Fruit fly (Drosophila melanogaster) whole organism, embryonic: ENCODE measurements around the gene Yp1.

Experiments
- Adf1 ChIP-seq: fragments of 200-800 bp; sonication (Bioruptor generic); IDR thresholded peaks from 2 replicates; pipeline ENCODE4 v1.3.6; 2022; ENCODE audit warnings: missing biosample characterization, missing genetic modification characterization
- B-H2 ChIP-seq: fragments of 200-800 bp; sonication (Bioruptor generic); optimal IDR thresholded peaks from 2 replicates; lab custom pipeline; 2018; ENCODE audit warnings: missing biosample characterization, mild to moderate bottlenecking, missing genetic modification characterization
- CG10147 ChIP-seq: fragments of 200-800 bp; sonication (Bioruptor generic); optimal IDR thresholded peaks from 2 replicates; lab custom pipeline; 2019; ENCODE audit warnings: missing biosample characterization, mild to moderate bottlenecking, missing genetic modification characterization, moderate library complexity
- CG14710 ChIP-seq: fragments of 200-800 bp; sonication (Bioruptor generic); optimal IDR thresholded peaks from 3 replicates; lab custom pipeline; 2019; ENCODE audit warnings: missing biosample characterization, mild to moderate bottlenecking, missing genetic modification characterization, moderate library complexity
- CG15514 ChIP-seq: fragments of 200-800 bp; sonication (Bioruptor generic); optimal IDR thresholded peaks from 3 replicates; lab custom pipeline; 2017; ENCODE audit warnings: missing biosample characterization, missing genetic modification characterization, mild to moderate bottlenecking, moderate library complexity, missing genetic modification reagents
- CG16815 ChIP-seq: fragments of 200-800 bp; sonication (Bioruptor generic); optimal IDR thresholded peaks from 3 replicates; lab custom pipeline; 2017; ENCODE audit warnings: missing biosample characterization, mild to moderate bottlenecking, missing genetic modification characterization
- CG17186 ChIP-seq: fragments of 200-800 bp; sonication (Bioruptor generic); optimal IDR thresholded peaks from 3 replicates; lab custom pipeline; 2017; ENCODE audit warnings: missing biosample characterization, missing genetic modification reagents, missing genetic modification characterization
- CG17912 ChIP-seq: fragments of 200-800 bp; sonication (Bioruptor generic); optimal IDR thresholded peaks from 2 replicates; lab custom pipeline; 2018; ENCODE audit warnings: missing biosample characterization, mild to moderate bottlenecking, missing genetic modification characterization
- CG18599 ChIP-seq: fragments of 200-800 bp; sonication (Bioruptor generic); optimal IDR thresholded peaks from 3 replicates; lab custom pipeline; 2017; ENCODE audit warnings: missing biosample characterization, missing genetic modification characterization, mild to moderate bottlenecking, moderate library complexity, missing genetic modification reagents
- CG2678 ChIP-seq: fragments of 200-800 bp; sonication (Bioruptor generic); optimal IDR thresholded peaks from 3 replicates; lab custom pipeline; 2019; ENCODE audit warnings: missing biosample characterization, mild to moderate bottlenecking, missing genetic modification characterization, moderate library complexity
- CG34422 ChIP-seq: fragments of 200-800 bp; sonication (Bioruptor generic); IDR thresholded peaks from 3 replicates; pipeline ENCODE4 v1.3.6; 2022; ENCODE audit warnings: missing biosample characterization, missing genetic modification characterization
- CG4404 ChIP-seq: fragments of 200-800 bp; sonication (Bioruptor generic); IDR thresholded peaks from 2 replicates; pipeline ENCODE4 v1.3.6; 2022; ENCODE audit warnings: missing biosample characterization, missing genetic modification characterization
- CG6272 ChIP-seq: fragments of 200-800 bp; sonication (Bioruptor generic); IDR thresholded peaks from 2 replicates; pipeline ENCODE4 v1.3.6; 2022; ENCODE audit warnings: missing biosample characterization, missing genetic modification characterization
- CG6654 ChIP-seq: fragments of 200-800 bp; sonication (Bioruptor generic); optimal IDR thresholded peaks from 2 replicates; lab custom pipeline; 2017; ENCODE audit warnings: missing biosample characterization, mild to moderate bottlenecking, missing genetic modification characterization
- CG7271 ChIP-seq: fragments of 200-800 bp; sonication (Bioruptor generic); optimal IDR thresholded peaks from 2 replicates; lab custom pipeline; 2018; ENCODE audit warnings: missing biosample characterization, mild to moderate bottlenecking, missing genetic modification characterization, moderate library complexity
- CG9215 ChIP-seq: fragments of 200-800 bp; sonication (Bioruptor generic); IDR thresholded peaks from 2 replicates; pipeline ENCODE4 v1.3.6; 2022; ENCODE audit warnings: missing biosample characterization, missing genetic modification characterization
- CG9932 ChIP-seq: fragments of 200-800 bp; sonication (Bioruptor generic); IDR thresholded peaks from 2 replicates; pipeline ENCODE4 v1.3.6; 2022; ENCODE audit warnings: missing biosample characterization, missing genetic modification characterization
- CrebB ChIP-seq: fragments of 200-800 bp; sonication (Bioruptor generic); optimal IDR thresholded peaks from 3 replicates; lab custom pipeline; 2018; ENCODE audit warnings: missing biosample characterization, mild to moderate bottlenecking, missing genetic modification characterization
- Dref ChIP-seq: fragments of 200-800 bp; sonication (Bioruptor generic); IDR thresholded peaks from 2 replicates; pipeline ENCODE4 v1.3.6; 2022; ENCODE audit warnings: missing biosample characterization, missing genetic modification characterization
- Drgx ChIP-seq: fragments of 200-800 bp; sonication (Bioruptor generic); IDR thresholded peaks from 2 replicates; pipeline ENCODE4 v1.3.6; 2022; ENCODE audit warnings: missing biosample characterization, missing genetic modification characterization
- HLH3B ChIP-seq: fragments of 200-800 bp; sonication (Bioruptor generic); IDR thresholded peaks from 2 replicates; pipeline ENCODE4 v1.3.6; 2022; ENCODE audit warnings: missing biosample characterization, missing genetic modification characterization
- Mad ChIP-seq: fragments of 200-800 bp; sonication (Bioruptor generic); optimal IDR thresholded peaks from 2 replicates; lab custom pipeline; 2016; ENCODE audit warnings: missing biosample characterization, missing genetic modification characterization
- Mrtf ChIP-seq: fragments of 200-800 bp; sonication (Bioruptor generic); IDR thresholded peaks from 3 replicates; pipeline ENCODE4 v1.3.6; 2022; ENCODE audit warnings: missing biosample characterization, missing genetic modification characterization
- NK7.1 ChIP-seq: fragments of 200-800 bp; sonication (Bioruptor generic); optimal IDR thresholded peaks from 3 replicates; lab custom pipeline; 2016; ENCODE audit warnings: missing biosample characterization, missing genetic modification characterization
- Nf-YC ChIP-seq: fragments of 200-800 bp; optimal IDR thresholded peaks from 3 replicates; lab custom pipeline; 2019; ENCODE audit warnings: missing biosample characterization, mild to moderate bottlenecking, missing genetic modification characterization, moderate library complexity
- Sox100B ChIP-seq: fragments of 200-800 bp; sonication (Bioruptor generic); optimal IDR thresholded peaks from 3 replicates; lab custom pipeline; 2018; ENCODE audit warnings: missing biosample characterization, mild to moderate bottlenecking, missing genetic modification characterization
- Stat92E ChIP-seq, 3 experiments: fragments of >200 bp in 2 of 3; fragments of 200-800 bp in 1 of 3; sonication (Bioruptor generic) in 1 of 3; optimal IDR thresholded peaks; 2 replicates each; lab custom pipeline; 2017 to 2019; ENCODE audit warnings: missing biosample characterization in 3 of 3, missing genetic modification characterization in 3 of 3, mild to moderate bottlenecking in 1 of 3, moderate library complexity in 1 of 3
- Usf ChIP-seq: fragments of 200-800 bp; sonication (Bioruptor generic); optimal IDR thresholded peaks from 2 replicates; lab custom pipeline; 2017; ENCODE audit warnings: missing genotype, missing biosample characterization, missing genetic modification characterization
- Xrp1 ChIP-seq: fragments of 200-800 bp; sonication (Bioruptor generic); IDR thresholded peaks from 2 replicates; pipeline ENCODE4 v1.3.6; 2022; ENCODE audit warnings: missing biosample characterization, missing genetic modification characterization
- br ChIP-seq: fragments of >200 bp; optimal IDR thresholded peaks from 2 replicates; lab custom pipeline; 2017
- caup ChIP-seq: fragments of 200-800 bp; sonication (Bioruptor generic); optimal IDR thresholded peaks from 3 replicates; lab custom pipeline; 2017; ENCODE audit warnings: missing biosample characterization, mild to moderate bottlenecking, missing genetic modification characterization, moderate library complexity; ENCODE audit not compliant: severe bottlenecking
- chn ChIP-seq: fragments of 200-800 bp; sonication (Bioruptor generic); optimal IDR thresholded peaks from 2 replicates; lab custom pipeline; 2016; ENCODE audit warnings: missing biosample characterization, missing genetic modification characterization
- danr ChIP-seq: fragments of 200-800 bp; sonication (Bioruptor generic); IDR thresholded peaks from 2 replicates; pipeline ENCODE4 v1.3.6; 2022; ENCODE audit warnings: missing biosample characterization, missing genetic modification characterization
- fd3F ChIP-seq: fragments of 200-800 bp; sonication (Bioruptor generic); optimal IDR thresholded peaks from 2 replicates; lab custom pipeline; 2018; ENCODE audit warnings: missing biosample characterization, mild to moderate bottlenecking, missing genetic modification characterization, moderate library complexity
- fd64A ChIP-seq: fragments of 200-800 bp; sonication (Bioruptor generic); optimal IDR thresholded peaks from 3 replicates; lab custom pipeline; 2018; ENCODE audit warnings: missing biosample characterization, mild to moderate bottlenecking, missing genetic modification characterization
- hbn ChIP-seq: fragments of 200-800 bp; sonication (Bioruptor generic); IDR thresholded peaks from 2 replicates; pipeline ENCODE4 v1.3.6; 2022; ENCODE audit warnings: missing biosample characterization, missing genetic modification characterization; ENCODE audit not compliant: partially characterized antibody
- insv ChIP-seq, 2 experiments: fragments of 200-800 bp; sonication (Bioruptor generic); optimal IDR thresholded peaks; 3 replicates each; lab custom pipeline; 2016 to 2018; ENCODE audit warnings: missing biosample characterization in 2 of 2, missing genetic modification characterization in 2 of 2
- ken ChIP-seq: fragments of 200-800 bp; sonication (Bioruptor generic); IDR thresholded peaks from 3 replicates; pipeline ENCODE4 v1.3.6; 2022; ENCODE audit warnings: missing biosample characterization, missing genetic modification characterization
- lmd ChIP-seq: fragments of 200-800 bp; sonication (Bioruptor generic); IDR thresholded peaks from 2 replicates; pipeline ENCODE4 v1.3.6; 2022; ENCODE audit warnings: missing biosample characterization, missing genetic modification characterization
- nerfin-1 ChIP-seq: fragments of 200-800 bp; sonication (Bioruptor generic); optimal IDR thresholded peaks from 3 replicates; lab custom pipeline; 2019; ENCODE audit warnings: missing biosample characterization, mild to moderate bottlenecking, missing genetic modification characterization, moderate library complexity
- oc ChIP-seq: fragments of 200-800 bp; sonication (Bioruptor generic); optimal IDR thresholded peaks from 2 replicates; lab custom pipeline; 2018; ENCODE audit warnings: missing biosample characterization, mild to moderate bottlenecking, missing genetic modification characterization, moderate library complexity
- pb ChIP-seq: fragments of 200-800 bp; sonication (Bioruptor generic); optimal IDR thresholded peaks from 3 replicates; lab custom pipeline; 2016; ENCODE audit warnings: missing biosample characterization, missing genetic modification characterization
- salm ChIP-seq: fragments of 200-800 bp; sonication (Bioruptor generic); optimal IDR thresholded peaks from 2 replicates; lab custom pipeline; 2018; ENCODE audit warnings: missing biosample characterization, mild to moderate bottlenecking, missing genetic modification characterization
- slou ChIP-seq: fragments of 200-800 bp; sonication (Bioruptor generic); optimal IDR thresholded peaks from 3 replicates; lab custom pipeline; 2016; ENCODE audit warnings: missing biosample characterization, missing genetic modification characterization
- sqz ChIP-seq: fragments of 200-800 bp; sonication (Bioruptor generic); optimal IDR thresholded peaks from 3 replicates; lab custom pipeline; 2018; ENCODE audit warnings: missing biosample characterization, mild to moderate bottlenecking, missing genetic modification characterization
- unc-4 ChIP-seq: fragments of 200-800 bp; sonication (Bioruptor generic); IDR thresholded peaks from 2 replicates; pipeline ENCODE4 v1.3.6; 2022; ENCODE audit warnings: missing biosample characterization, missing genetic modification characterization; ENCODE audit not compliant: partially characterized antibody
- unpg ChIP-seq: fragments of 200-800 bp; sonication (Bioruptor generic); optimal IDR thresholded peaks from 3 replicates; lab custom pipeline; 2018; ENCODE audit warnings: missing biosample characterization, mild to moderate bottlenecking, missing genetic modification characterization, moderate library complexity
- usp ChIP-seq: fragments of >200 bp; optimal IDR thresholded peaks from 2 replicates; lab custom pipeline; 2017; ENCODE audit warnings: missing biosample characterization, missing genetic modification characterization
- z ChIP-seq: fragments of 200-800 bp; sonication (Bioruptor generic); IDR thresholded peaks from 3 replicates; pipeline ENCODE4 v1.3.6; 2022; ENCODE audit warnings: missing biosample characterization, missing genetic modification characterization

The Yp1 gene

DNA sequence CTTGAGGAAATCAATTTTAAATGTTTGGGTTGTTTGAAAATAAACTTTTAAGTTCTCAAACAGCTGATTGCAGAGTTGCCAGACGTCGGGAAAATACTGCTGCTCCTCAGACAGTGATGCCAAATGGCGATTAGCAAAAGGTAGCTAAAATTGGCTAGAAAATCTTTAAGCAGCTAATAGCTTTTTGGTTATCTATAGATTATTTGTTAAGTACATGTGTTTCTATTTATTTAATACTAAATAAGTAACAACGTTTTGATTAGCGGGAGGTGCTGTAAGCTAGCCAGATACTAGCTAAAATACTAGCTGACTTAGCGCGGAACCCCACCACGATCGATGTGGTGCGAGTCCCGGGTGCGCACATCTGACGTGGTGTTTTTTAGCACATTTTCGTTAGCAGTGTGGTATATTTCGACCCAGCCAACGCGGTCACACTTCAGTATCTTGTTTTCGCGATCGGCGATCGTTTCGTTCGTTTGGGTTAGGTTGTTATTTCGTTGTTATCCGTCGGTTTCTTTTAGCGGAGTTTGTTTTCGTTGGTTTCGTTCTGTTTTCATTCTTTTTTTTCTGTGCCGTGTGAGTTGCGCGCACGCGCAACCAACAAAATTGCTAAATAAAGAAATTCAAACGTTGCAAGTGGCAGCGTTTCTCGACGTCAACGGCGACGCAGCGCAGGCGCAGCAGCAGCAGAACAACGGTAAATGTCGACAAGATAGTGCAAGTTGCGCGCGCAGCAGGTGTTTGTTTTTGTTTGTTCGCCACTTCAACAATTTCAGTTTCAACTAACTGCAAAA lies 32.7 kb downstream of the Yp1 start, which contains the start of the genes Naxe and RhoU (continued):
- TF ChIP-seq Xrp1 (GFP tag; lab: Robert Waterston, UW): peak; percentile 27; the same call in 1 of the 2 replicates
- no peak for TF ChIP-seq nerfin-1 (tag; lab: Kevin White, UChicago)
- peak; percentile 42 for TF ChIP-seq CG15514
- TF ChIP-seq CG6272 (GFP tag; lab: Robert Waterston, UW): peak; percentile 10; the same call in 1 of the 2 replicates
- no peak for TF ChIP-seq slou (GFP tag; lab: Kevin White, UChicago)
- peak; percentile 13 for TF ChIP-seq CG16815 (GFP tag; lab: Kevin White, UChicago)
- peak; percentile 73 for TF ChIP-seq Adf1 (GFP tag; lab: Robert Waterston, UW)
- TF ChIP-seq usp: no peak
- no peak for TF ChIP-seq Mad (GFP tag; lab: Kevin White, UChicago)
- TF ChIP-seq Mrtf: peak; percentile 41; the same call in 1 of the 3 replicates
- no peak for TF ChIP-seq Nf-YC
- TF ChIP-seq CG10147 (GFP tag; lab: Kevin White, UChicago): no peak
- no peak for TF ChIP-seq br (lab: Kevin White, UChicago)
- TF ChIP-seq oc (tag; lab: Kevin White, UChicago): no peak
- TF ChIP-seq HLH3B (GFP tag; lab: Robert Waterston, UW): no peak
- peak in 1 of 2 experiments; percentile 2 for TF ChIP-seq insv (GFP tag; optimal IDR thresholded peaks at IDR 0.05; lab: Kevin White, UChicago)
- no peak for TF ChIP-seq Stat92E (GFP tag; optimal IDR thresholded peaks at IDR 0.05; lab: Kevin White, UChicago)
- TF ChIP-seq CG2678 (tag; lab: Kevin White, UChicago): no peak
- TF ChIP-seq z: no peak
- no peak for TF ChIP-seq Usf (GFP tag; lab: Kevin White, UChicago)
- TF ChIP-seq CG9215: peak; percentile 64
- TF ChIP-seq CG34422 (GFP tag; lab: Robert Waterston, UW): peak; percentile 43; the same call in 1 of the 3 replicates
- no peak for TF ChIP-seq caup (GFP tag; lab: Kevin White, UChicago)
- no peak for TF ChIP-seq hbn (GFP tag; lab: Robert Waterston, UW)
- peak; percentile 23; the same call in 1 of the 2 replicates for TF ChIP-seq Drgx (GFP tag; lab: Robert Waterston, UW)
- TF ChIP-seq danr: no peak
- no peak for TF ChIP-seq pb (GFP tag; lab: Kevin White, UChicago)
- no peak for TF ChIP-seq CG6654 (GFP tag; lab: Kevin White, UChicago)
- TF ChIP-seq CG9932 (GFP tag; lab: Robert Waterston, UW): peak; percentile 65
- no peak for TF ChIP-seq Sox100B (GFP tag; lab: Kevin White, UChicago)
- no peak for TF ChIP-seq ken (GFP tag; lab: Robert Waterston, UW)
- peak; percentile 57; the same call in 1 of the 2 replicates for TF ChIP-seq CG4404 (GFP tag; lab: Robert Waterston, UW)
- TF ChIP-seq sqz (GFP tag; lab: Kevin White, UChicago): no peak
- peak; percentile 46 for TF ChIP-seq chn
- TF ChIP-seq NK7.1 (GFP tag; lab: Kevin White, UChicago): no peak
- TF ChIP-seq CG18599 (GFP tag; lab: Kevin White, UChicago): no peak
- no peak for TF ChIP-seq CrebB (tag; lab: Kevin White, UChicago)
- no peak for TF ChIP-seq fd64A (GFP tag; lab: Kevin White, UChicago)
- no peak for TF ChIP-seq unpg (GFP tag; lab: Kevin White, UChicago)
- TF ChIP-seq fd3F: no peak
- TF ChIP-seq Dref (GFP tag; lab: Robert Waterston, UW): peak; percentile 41
- peak; percentile 53 for TF ChIP-seq lmd (GFP tag; lab: Robert Waterston, UW)
- TF ChIP-seq CG14710 (tag; lab: Kevin White, UChicago): peak; percentile 68
- TF ChIP-seq salm (tag; lab: Kevin White, UChicago): no peak
- TF ChIP-seq CG17912 (GFP tag; lab: Kevin White, UChicago): no peak
- no peak for TF ChIP-seq B-H2 (GFP tag; lab: Kevin White, UChicago)
- no peak for TF ChIP-seq CG7271 (tag; lab: Kevin White, UChicago)
- peak; percentile 36 for TF ChIP-seq CG17186 (GFP tag; lab: Kevin White, UChicago)
- TF ChIP-seq unc-4: no peak
